Worm (Caenorhabditis elegans): ENCODE results near the gene chil-11.

- no peak for TF ChIP-seq tbx-11 (GFP tag; IDR thresholded peaks at IDR 0.05)
- no peak for TF ChIP-seq tra-4 (tag; optimal IDR thresholded peaks at IDR 0.05)
- no peak for TF ChIP-seq F13C5.2 (tag; optimal IDR thresholded peaks at IDR 0.05)
- no peak for TF ChIP-seq aly-1 (tag; optimal IDR thresholded peaks at IDR 0.05)
- no peak for TF ChIP-seq flt-1 (GFP tag; IDR thresholded peaks at IDR 0.05)
- no peak for TF ChIP-seq scrt-1 (GFP tag; IDR thresholded peaks at IDR 0.05)
- TF ChIP-seq hmbx-1 (tag; optimal IDR thresholded peaks at IDR 0.05) = no peak
- TF ChIP-seq ama-1 (optimal IDR thresholded peaks at IDR 0.05) = no peak
- no peak for TF ChIP-seq ceh-36 (tag; optimal IDR thresholded peaks at IDR 0.05)
- no peak for TF ChIP-seq tbx-37 (GFP tag; conservative IDR thresholded peaks at IDR 0.05)
- TF ChIP-seq ets-7 (tag; optimal IDR thresholded peaks at IDR 0.05) = no peak
- TF ChIP-seq hnd-1 (tag; optimal IDR thresholded peaks at IDR 0.05) = no peak
- no peak for TF ChIP-seq B0310.2 (tag; optimal IDR thresholded peaks at IDR 0.05)
- TF ChIP-seq sea-1 (GFP tag; conservative IDR thresholded peaks at IDR 0.05) = no peak
Observed at ce11 chrIV:5703443-5703842, 37.7 kb upstream of the chil-11 start, which contains the start of the genes C55C3.73 and perm-5.

Measured in whole organism, early embryonic.